Worm (Caenorhabditis elegans) whole organism, dauer: ENCODE data around the gene ttll-11.

Experiments used
- unc-62 ChIP-seq: sonication (generic microtip); optimal IDR thresholded peaks from 2 replicates; lab custom pipeline; 2017; ENCODE audit warnings: missing biosample characterization, missing genetic modification reagents, missing genetic modification characterization

ttll-11 gene

ce11 chrIV:8697436-8697835, at the start of gene ttll-11:
ttll-11 (plus strand) TSS chrIV:8697736.
- TF ChIP-seq unc-62 (GFP tag; lab: Kevin White, UChicago) = no peak

DNA sequence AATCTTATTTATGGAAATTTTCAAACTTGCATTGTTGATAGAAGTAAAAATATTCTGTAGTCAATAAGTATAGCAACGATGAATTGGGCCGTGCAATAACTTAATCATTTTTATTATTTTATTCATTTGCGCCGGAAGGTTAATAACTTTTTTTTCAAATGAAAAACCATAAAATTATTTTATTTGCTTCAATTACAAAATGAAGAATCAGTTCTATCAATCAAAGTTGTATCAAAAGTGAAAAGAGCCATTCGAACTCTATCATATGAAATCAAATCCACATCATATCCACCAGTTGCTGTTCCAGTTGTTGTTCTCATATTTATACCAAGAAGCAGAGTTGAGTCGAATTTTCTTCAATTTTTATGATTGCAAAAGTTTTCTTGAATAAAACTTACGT, 49.0 kb upstream of the ttll-11 start, which contains the start of gene cyp-33E1:
cyp-33E1 (minus strand) TSS at position 101 of the 400 bp plus-strand sequence.
- TF ChIP-seq unc-62 (GFP tag; lab: Kevin White, UChicago) = no peak

DNA sequence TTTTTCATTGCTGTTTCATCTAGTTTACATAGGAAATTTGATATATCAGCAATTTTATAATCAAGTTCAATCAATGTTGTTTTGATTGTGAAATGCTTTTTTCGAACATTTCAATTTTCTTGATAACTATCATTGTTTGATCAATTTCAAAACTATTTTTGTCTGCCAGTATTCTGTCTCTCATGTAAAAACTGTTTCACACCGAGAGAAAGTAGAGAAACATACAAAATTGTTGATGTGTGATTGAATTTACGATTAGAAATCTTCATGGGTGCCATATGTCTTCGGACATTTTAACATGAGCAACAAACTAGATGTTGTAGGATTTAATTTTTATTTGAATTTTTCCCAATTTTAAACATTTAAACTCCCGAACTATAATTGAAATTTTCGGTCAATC, 46.8 kb upstream of the ttll-11 start, which contains the start of gene C49C8.2:
C49C8.2 (plus strand) TSS at position 393 of the 400 bp plus-strand sequence.
- no peak for TF ChIP-seq unc-62 (GFP tag; lab: Kevin White, UChicago)

DNA sequence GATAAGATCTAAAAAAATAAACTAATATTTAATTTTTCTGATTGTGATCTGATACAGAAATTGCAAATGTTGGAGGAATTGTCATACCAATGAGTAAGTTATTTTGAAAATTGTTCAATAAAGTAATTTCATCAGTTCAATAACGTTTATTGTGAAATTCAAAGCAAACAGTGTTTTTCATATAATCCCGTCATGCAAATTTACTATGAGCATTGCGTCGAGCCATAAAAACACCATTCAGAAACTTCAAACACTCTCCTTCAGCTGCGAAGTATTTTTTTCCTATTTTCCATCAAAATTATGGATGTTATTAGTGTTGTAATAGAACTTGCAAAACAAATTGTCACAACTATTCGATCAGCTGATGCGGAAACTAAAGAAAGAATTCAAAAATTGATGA, 45.7 kb upstream of the ttll-11 start, which contains the start of gene C49C8.8:
C49C8.8 (plus strand) TSS at position 301 of the 400 bp plus-strand sequence.
- no peak for TF ChIP-seq unc-62 (GFP tag; lab: Kevin White, UChicago)

DNA sequence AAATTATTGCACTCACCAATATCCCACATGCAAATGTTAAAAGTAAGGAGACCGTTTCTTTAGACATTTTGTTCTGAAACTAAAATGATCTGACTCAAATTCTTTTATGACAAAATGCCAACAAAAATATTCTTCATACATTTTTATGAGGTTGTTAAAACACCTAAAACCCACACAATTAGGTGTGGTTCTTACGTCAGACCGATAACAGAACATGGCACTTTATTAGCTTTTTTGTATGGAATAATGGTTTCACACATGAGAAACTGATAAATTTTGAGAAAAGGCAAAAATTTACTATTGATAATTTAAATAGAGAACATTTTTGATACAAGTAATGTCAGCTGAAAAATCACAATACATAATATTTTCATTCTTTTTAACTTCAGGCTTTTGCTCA, 43.9 kb upstream of the ttll-11 start, which contains the start of gene C49C8.5:
C49C8.5 (minus strand) TSS at position 73 of the 400 bp plus-strand sequence.
- TF ChIP-seq unc-62 (GFP tag; lab: Kevin White, UChicago) = no peak

DNA sequence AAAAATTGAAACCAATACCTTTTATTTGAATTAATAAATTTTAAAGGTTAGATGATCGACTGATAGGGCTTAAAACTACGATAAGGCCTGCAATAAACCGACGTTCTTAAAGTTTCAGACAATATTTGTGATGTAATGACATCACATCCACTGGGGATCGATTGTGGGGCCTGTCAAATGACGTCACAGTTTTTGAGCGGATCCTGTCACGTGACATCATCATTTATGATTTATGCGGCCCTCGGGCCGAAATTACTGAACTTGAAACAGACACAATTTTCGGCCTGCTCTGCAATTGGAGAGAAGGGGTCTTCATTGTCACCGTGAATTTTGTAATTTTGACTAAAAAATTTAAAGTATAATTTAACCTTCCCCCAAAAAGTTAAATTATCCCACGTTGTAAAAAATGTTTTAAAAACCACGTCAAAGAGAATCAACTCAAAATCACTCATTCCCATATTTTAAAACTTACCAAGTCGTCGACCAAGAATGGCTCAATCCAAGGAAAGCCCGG, 43.4 kb upstream of the ttll-11 start, which contains the start of gene C49C8.1:
C49C8.1 (plus strand) TSS at position 464 of the 514 bp plus-strand sequence.
- TF ChIP-seq unc-62 (GFP tag; lab: Kevin White, UChicago) = no peak

DNA sequence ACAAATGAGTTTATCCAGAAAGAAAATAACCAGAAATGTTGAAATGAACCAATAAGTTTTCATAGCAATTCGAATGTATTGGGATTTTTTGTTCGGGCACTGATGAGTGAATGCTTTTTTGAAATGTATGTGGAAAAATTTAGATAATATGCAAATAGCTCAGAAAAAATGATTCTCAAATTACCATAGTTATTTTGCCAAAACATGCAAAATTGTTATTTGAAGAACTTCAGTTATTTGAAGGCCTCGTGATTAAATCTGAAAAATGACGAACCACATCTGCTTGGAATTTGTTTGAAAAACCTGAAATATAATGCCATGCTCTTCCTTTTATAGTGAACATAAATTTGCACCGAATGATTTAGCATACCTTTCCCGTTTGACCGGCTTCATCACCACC, 39.4 kb upstream of the ttll-11 start, which contains the start of gene C49C8.6:
C49C8.6 (minus strand) TSS at position 101 of the 400 bp plus-strand sequence.
- no peak for TF ChIP-seq unc-62 (GFP tag; lab: Kevin White, UChicago)

DNA sequence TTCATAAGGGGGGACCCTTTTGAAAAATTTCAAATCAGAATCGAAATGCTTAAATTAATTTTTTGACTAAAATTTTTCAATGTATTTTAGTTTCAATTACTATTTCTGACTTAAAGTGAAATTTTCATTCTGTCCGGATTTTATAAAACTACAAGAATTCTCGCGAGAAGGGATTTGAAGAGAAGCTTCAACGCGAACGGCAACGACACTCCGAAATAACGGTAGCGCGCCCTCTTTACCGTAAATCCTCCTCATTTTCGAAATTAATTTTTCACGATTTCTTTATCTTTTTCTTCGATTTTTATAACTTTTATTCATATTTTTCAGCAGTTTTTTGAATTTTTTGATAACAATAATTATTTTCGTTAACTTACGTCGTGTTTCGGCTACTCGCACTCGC, 31.8 kb upstream of the ttll-11 start:
- no peak for TF ChIP-seq unc-62 (GFP tag; lab: Kevin White, UChicago)

DNA sequence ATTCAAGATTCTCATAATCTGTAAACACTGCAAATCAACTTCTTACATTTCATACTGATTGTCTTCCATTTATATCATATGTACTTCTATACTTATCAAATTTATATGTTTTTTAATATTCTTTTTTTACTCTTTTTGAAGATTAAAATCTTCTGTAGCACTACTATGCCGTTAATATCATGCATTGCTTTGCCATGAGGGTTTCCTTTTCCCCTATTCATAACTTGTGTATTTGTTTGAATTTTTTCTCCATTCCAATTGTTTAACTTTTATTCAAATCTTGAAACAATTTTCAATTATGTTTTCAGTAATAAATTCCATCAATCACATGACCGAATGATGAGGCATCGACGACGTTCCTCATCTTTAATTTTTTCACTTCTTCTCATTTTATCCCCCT, 28.9 kb upstream of the ttll-11 start, which contains the start of gene cdh-5:
cdh-5 (plus strand) TSS at position 301 of the 400 bp plus-strand sequence.
- no peak for TF ChIP-seq unc-62 (GFP tag; lab: Kevin White, UChicago)

DNA sequence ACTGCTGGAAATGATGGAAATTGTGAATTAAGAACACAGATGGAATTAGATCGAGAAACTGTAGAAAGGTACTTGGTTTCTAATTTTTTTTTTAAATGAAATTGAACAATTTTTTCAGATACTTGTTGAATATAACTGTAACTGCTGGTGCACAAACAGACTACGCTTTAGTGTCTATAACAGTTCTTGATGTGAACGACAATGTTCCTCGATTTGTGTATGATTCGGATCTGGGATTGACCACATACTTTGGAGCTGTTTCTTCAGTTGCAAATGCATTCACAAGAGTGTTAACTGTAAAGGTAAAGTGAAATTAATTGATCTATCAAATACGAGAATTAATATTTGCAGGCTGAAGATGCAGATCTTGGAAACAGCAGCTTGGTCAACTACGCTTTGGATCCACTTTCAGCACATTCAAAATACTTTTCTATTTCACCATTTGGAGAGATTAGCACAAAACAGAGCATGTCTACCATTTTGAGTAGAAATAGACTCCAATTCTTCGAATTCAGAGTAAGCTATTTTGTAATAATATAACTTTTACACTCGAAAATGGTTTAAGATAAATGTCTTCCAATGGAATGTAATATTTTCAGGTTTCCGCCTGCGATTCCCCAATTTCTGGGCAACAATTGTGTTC, 23.7 kb upstream of the ttll-11 start:
- TF ChIP-seq unc-62 (GFP tag; lab: Kevin White, UChicago) = no peak

DNA sequence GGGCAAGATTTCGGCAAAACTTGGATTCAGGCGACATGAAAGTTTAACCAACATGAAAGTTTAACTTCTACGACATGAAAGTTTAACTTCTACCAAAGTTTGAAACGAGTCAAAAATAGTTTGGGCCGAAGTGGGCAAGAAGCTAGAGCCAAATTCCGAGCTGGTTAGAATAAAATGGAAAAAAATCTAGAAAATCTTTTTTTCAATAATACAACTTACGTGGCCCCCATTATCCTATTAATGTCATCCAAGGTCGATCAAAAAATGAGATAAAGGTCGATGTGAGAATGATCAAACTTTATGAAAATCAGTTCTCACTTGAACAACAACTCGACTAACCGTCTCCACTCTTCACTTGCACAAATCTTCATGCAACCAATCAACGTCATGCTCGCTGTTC, 20.2 kb upstream of the ttll-11 start, which contains the start of gene F08B4.8:
F08B4.8 (plus strand) TSS at position 301 of the 400 bp plus-strand sequence.
- TF ChIP-seq unc-62 (GFP tag; lab: Kevin White, UChicago) = no peak

DNA sequence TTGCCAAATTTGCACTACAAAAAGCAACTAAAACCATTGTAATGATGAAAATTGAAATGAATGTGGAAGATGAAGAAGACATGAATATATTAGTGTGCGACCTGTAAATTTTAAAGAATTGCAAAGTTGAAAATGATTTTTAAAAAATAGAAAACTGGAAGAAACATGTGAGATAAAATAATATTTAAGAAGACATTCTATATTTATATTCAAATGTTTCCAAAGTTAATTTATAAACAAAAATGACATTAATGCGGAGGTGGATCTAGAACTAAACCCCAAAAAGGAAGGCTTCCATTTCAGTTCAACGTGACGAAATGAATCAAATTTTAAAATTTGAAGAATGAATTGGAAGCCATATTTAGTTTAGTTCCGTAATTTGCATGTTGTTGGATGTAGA, 18.3 kb upstream of the ttll-11 start, which contains the start of gene nlp-60:
nlp-60 (minus strand) TSS at position 101 of the 400 bp plus-strand sequence.
- TF ChIP-seq unc-62 (GFP tag; lab: Kevin White, UChicago) = no peak

- TF ChIP-seq unc-62 (GFP tag; lab: Kevin White, UChicago) = no peak
Observed at ce11 chrIV:8686510-8686909, 11.0 kb upstream of the ttll-11 start, which contains the start of gene pole-2. pole-2 (minus strand) TSS chrIV:8686610.

ce11 chrIV:8686966-8687365, 10.6 kb upstream of the ttll-11 start:
- TF ChIP-seq unc-62 (GFP tag; lab: Kevin White, UChicago) = no peak

- no peak for TF ChIP-seq unc-62 (GFP tag; lab: Kevin White, UChicago)
Observed at ce11 chrIV:8687605-8688191, 9.8 kb upstream of the ttll-11 start, which contains the start of gene snrp-3. snrp-3 (minus strand) TSS chrIV:8687810.

ce11 chrIV:8691486-8691885, 6.0 kb upstream of the ttll-11 start, which contains the start of the genes hst-1 and ints-6:
hst-1 (minus strand) TSS chrIV:8691513.
ints-6 (plus strand) TSS chrIV:8691745.
- no peak for TF ChIP-seq unc-62 (GFP tag; lab: Kevin White, UChicago)
